Fruit fly (Drosophila melanogaster): Measurements from ENCODE around the gene Rb97D.

Gene Rb97D

dm6 chr3R:26875544-26876027 is at the start of gene Rb97D (continued):
- TF ChIP-seq CG4617 (GFP tag; optimal IDR thresholded peaks at IDR 0.05; ENCODE audit: borderline replicate concordance): peak; percentile 67
- peak; percentile 45 for TF ChIP-seq ems (GFP tag; optimal IDR thresholded peaks at IDR 0.05)
- no peak for TF ChIP-seq pros (GFP tag; optimal IDR thresholded peaks at IDR 0.05)
- TF ChIP-seq fd64A (GFP tag; optimal IDR thresholded peaks at IDR 0.05): no peak
- peak; percentile 78 for TF ChIP-seq CG17328 (GFP tag; IDR thresholded peaks at IDR 0.05)
- TF ChIP-seq stwl (tag; optimal IDR thresholded peaks at IDR 0.05): peak; percentile 70
- TF ChIP-seq Atf-2 (GFP tag; optimal IDR thresholded peaks at IDR 0.05): peak; percentile 32
- peak; percentile 91 for TF ChIP-seq row (GFP tag; IDR thresholded peaks at IDR 0.05)
- TF ChIP-seq Dfd (GFP tag; optimal IDR thresholded peaks at IDR 0.05): no peak
- TF ChIP-seq Gsc (GFP tag; IDR thresholded peaks at IDR 0.05): no peak
- peak; percentile 93 for TF ChIP-seq Doc3 (GFP tag; IDR thresholded peaks at IDR 0.05; ENCODE audit: partially characterized antibody)
- TF ChIP-seq repo (GFP tag; optimal IDR thresholded peaks at IDR 0.05): peak; percentile 53
- peak; percentile 41; the same call in 1 of the 2 replicates for TF ChIP-seq CG1024 (GFP tag; IDR thresholded peaks at IDR 0.05)
- peak; percentile 0 for TF ChIP-seq CG12236 (GFP tag; optimal IDR thresholded peaks at IDR 0.05)
- TF ChIP-seq CG34422 (GFP tag; IDR thresholded peaks at IDR 0.05): peak; percentile 55; the same call in 2 of the 3 replicates
- TF ChIP-seq Hr78 (GFP tag; optimal IDR thresholded peaks at IDR 0.05): no peak
- no peak for TF ChIP-seq MTF-1 (GFP tag; optimal IDR thresholded peaks at IDR 0.05; ENCODE audit: borderline replicate concordance)
- peak; percentile 53; the same call in 1 of the 2 replicates for TF ChIP-seq CG5953 (GFP tag; IDR thresholded peaks at IDR 0.05)
- TF ChIP-seq nom (GFP tag; optimal IDR thresholded peaks at IDR 0.05): peak; percentile 54
- peak; percentile 47 for TF ChIP-seq D19A (tag; optimal IDR thresholded peaks at IDR 0.05)
- no peak for TF ChIP-seq bigmax (GFP tag; optimal IDR thresholded peaks at IDR 0.05)
- TF ChIP-seq sim (GFP tag; IDR thresholded peaks at IDR 0.05): no peak
- TF ChIP-seq CG17385 (GFP tag; optimal IDR thresholded peaks at IDR 0.05): peak; percentile 66
- TF ChIP-seq pfk (GFP tag; optimal IDR thresholded peaks at IDR 0.05): no peak
- TF ChIP-seq BEAF-32 (GFP tag; optimal IDR thresholded peaks at IDR 0.05): peak; percentile 84
- peak; percentile 81 for TF ChIP-seq NFAT (GFP tag; IDR thresholded peaks at IDR 0.05)
- TF ChIP-seq jumu (GFP tag; optimal IDR thresholded peaks at IDR 0.05): peak; percentile 29
- peak; percentile 95 for TF ChIP-seq wek (GFP tag; optimal IDR thresholded peaks at IDR 0.05)
- peak; percentile 14; the same call in 1 of the 2 replicates for TF ChIP-seq CG43689 (GFP tag; IDR thresholded peaks at IDR 0.05)
- TF ChIP-seq CG30431 (GFP tag; optimal IDR thresholded peaks at IDR 0.05): no peak
- no peak for TF ChIP-seq Poxn (GFP tag; IDR thresholded peaks at IDR 0.05)
- peak; percentile 77 for TF ChIP-seq Xbp1 (GFP tag; optimal IDR thresholded peaks at IDR 0.05)
- TF ChIP-seq Hand (GFP tag; optimal IDR thresholded peaks at IDR 0.05): peak; percentile 45
- TF ChIP-seq CG1529 (GFP tag; optimal IDR thresholded peaks at IDR 0.05): peak; percentile 49
- TF ChIP-seq CG13287 (GFP tag; IDR thresholded peaks at IDR 0.05; ENCODE audit: partially characterized antibody): peak; percentile 92
- TF ChIP-seq danr (GFP tag; IDR thresholded peaks at IDR 0.05): no peak
- peak; percentile 64; the same call in 2 of the 3 replicates for TF ChIP-seq CG11695 (GFP tag; IDR thresholded peaks at IDR 0.05)
- peak; percentile 62 for TF ChIP-seq Dek (tag; optimal IDR thresholded peaks at IDR 0.05)
- TF ChIP-seq al (GFP tag; IDR thresholded peaks at IDR 0.05): peak; percentile 4; the same call in 1 of the 2 replicates
- no peak for TF ChIP-seq CG10274 (GFP tag; optimal IDR thresholded peaks at IDR 0.05)
- no peak for TF ChIP-seq CG15011 (GFP tag; optimal IDR thresholded peaks at IDR 0.05)
- TF ChIP-seq Rfx (GFP tag; IDR thresholded peaks at IDR 0.05): peak; percentile 85
- peak; percentile 74 for TF ChIP-seq CG7786 (GFP tag; optimal IDR thresholded peaks at IDR 0.05)
- peak; percentile 50 for TF ChIP-seq E2f2 (GFP tag; IDR thresholded peaks at IDR 0.05)
- TF ChIP-seq Med (GFP tag): peak; percentile 90
- peak; percentile 50 for TF ChIP-seq ranshi (GFP tag; IDR thresholded peaks at IDR 0.05)
- TF ChIP-seq odd (GFP tag; optimal IDR thresholded peaks at IDR 0.05): no peak
- TF ChIP-seq zfh1 (GFP tag; IDR thresholded peaks at IDR 0.05): peak; percentile 75; the same call in 2 of the 3 replicates
- TF ChIP-seq MESR4 (GFP tag; optimal IDR thresholded peaks at IDR 0.05): peak; percentile 97
- TF ChIP-seq disco-r (GFP tag; optimal IDR thresholded peaks at IDR 0.05): no peak
